Fruit fly (Drosophila melanogaster) whole organism, adult: ENCODE measurements around the gene PGRP-SB1.

ENCODE experiments used
- CG12768 ChIP-seq: fragments of 200-800 bp; sonication (Bioruptor generic); optimal IDR thresholded peaks from 2 replicates; lab custom pipeline; 2017; ENCODE audit warnings: missing biosample characterization, missing genetic modification characterization, mild to moderate bottlenecking, moderate library complexity, missing genetic modification reagents
- Clk ChIP-seq: fragments of 200-800 bp; sonication (Bioruptor generic); optimal IDR thresholded peaks from 2 replicates; lab custom pipeline; 2017; ENCODE audit warnings: missing biosample characterization, missing genetic modification characterization
- Crg-1 ChIP-seq: fragments of 200-800 bp; sonication (Bioruptor generic); optimal IDR thresholded peaks from 2 replicates; lab custom pipeline; 2016; ENCODE audit warnings: missing biosample characterization, missing genetic modification characterization
- Hr96 ChIP-seq: fragments of 200-800 bp; sonication (Bioruptor generic); optimal IDR thresholded peaks from 2 replicates; lab custom pipeline; 2016; ENCODE audit warnings: missing biosample characterization, missing genetic modification characterization
- bab1 ChIP-seq: fragments of 200-800 bp; sonication (Bioruptor generic); optimal IDR thresholded peaks from 3 replicates; lab custom pipeline; 2019; ENCODE audit warnings: missing biosample characterization, mild to moderate bottlenecking, missing genetic modification characterization, moderate library complexity
- cic ChIP-seq: fragments of 200-800 bp; sonication (Bioruptor generic); optimal IDR thresholded peaks from 2 replicates; lab custom pipeline; 2017; ENCODE audit warnings: missing biosample characterization, mild to moderate bottlenecking, missing genetic modification characterization, moderate library complexity
- kay ChIP-seq: fragments of 200-800 bp; sonication (Bioruptor generic); peaks from one replicate; lab custom pipeline; 2016; ENCODE audit warnings: missing biosample characterization, missing genetic modification characterization, borderline replicate concordance
- pad ChIP-seq: fragments of 200-800 bp; sonication (Bioruptor generic); optimal IDR thresholded peaks from 3 replicates; lab custom pipeline; 2017; ENCODE audit warnings: missing biosample characterization, missing genetic modification characterization, mild to moderate bottlenecking, moderate library complexity, missing genetic modification reagents

DNA sequence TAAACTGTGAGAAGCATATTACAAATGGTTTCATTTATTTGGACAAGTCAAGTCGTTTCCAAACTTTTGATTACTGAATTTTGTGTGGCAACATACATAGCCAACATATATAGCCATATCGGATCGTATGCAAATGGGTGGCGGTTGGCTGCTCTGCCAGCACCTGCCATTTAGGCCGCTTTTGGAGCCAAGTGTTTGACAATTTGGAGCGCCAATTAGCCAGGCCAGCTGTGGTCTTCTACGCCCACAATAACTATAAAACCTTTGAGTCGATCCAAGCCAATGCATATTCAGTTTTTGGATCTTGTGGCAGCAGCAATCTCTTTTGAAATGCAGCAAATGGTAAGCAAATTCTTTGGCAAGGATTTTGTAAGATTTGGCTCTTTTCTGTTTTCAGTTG lies 3.2 kb downstream of the PGRP-SB1 start, which contains the start of gene CG13031:
- TF ChIP-seq bab1 (GFP tag; lab: Kevin White, UChicago) (no peak), pad (GFP tag; lab: Kevin White, UChicago) (no peak), Crg-1 (GFP tag; lab: Kevin White, UChicago) (no peak), cic (GFP tag; lab: Kevin White, UChicago) (no peak), CG12768 (GFP tag; lab: Kevin White, UChicago) (no peak), Clk (no peak), Hr96 (GFP tag; lab: Kevin White, UChicago) (no peak), kay (GFP tag; lab: Kevin White, UChicago) (no peak)
